Worm (Caenorhabditis elegans): ENCODE results near the gene sri-78.
"Not testable (repeated sequence)": the region's sequence is repeated elsewhere in the genome, so short reads cannot be mapped to it uniquely, and the experiment has no call there.

The sri-78 gene

ce11 chrII:3191544-3191943, 6.6 kb downstream of the sri-78 start, which contains the start of gene Y27F2A.9:
Y27F2A.9 (minus strand) TSS chrII:3191644.
- TF ChIP-seq nhr-2 (tag; optimal IDR thresholded peaks at IDR 0.05); nhr-76 (tag; optimal IDR thresholded peaks at IDR 0.05); flh-1 (GFP tag; optimal IDR thresholded peaks at IDR 0.05): not testable (repeated sequence)

- no peak for TF ChIP-seq unc-39 (tag; optimal IDR thresholded peaks at IDR 0.05)
Observed at ce11 chrII:3195739-3196138, 10.8 kb downstream of the sri-78 start.

DNA sequence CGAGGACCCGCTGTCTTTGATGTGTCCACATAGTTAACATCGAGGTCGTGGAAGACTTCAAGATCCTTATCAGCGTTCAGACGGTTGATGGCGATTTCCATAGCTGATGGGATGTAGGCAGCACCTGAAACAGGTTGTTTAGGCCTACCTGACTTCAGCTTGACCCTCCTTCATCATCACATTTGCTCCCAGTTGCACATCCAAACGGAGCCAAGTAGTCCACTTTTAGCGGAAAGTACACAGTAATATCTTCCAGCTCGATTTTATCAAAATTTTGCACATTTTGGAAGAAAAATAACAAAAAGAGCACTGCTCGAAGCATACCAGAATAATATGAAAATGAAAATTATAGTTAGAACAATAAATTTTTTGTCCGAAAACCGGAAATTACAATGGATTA, 12.0 kb downstream of the sri-78 start, which contains the start of gene gcy-15:
gcy-15 (minus strand) TSS at position 101 of the 400 bp plus-strand sequence.
- TF ChIP-seq nhr-12 (tag; optimal IDR thresholded peaks at IDR 0.05) (no peak), zip-8 (tag; optimal IDR thresholded peaks at IDR 0.05) (no peak), nhr-237 (tag; optimal IDR thresholded peaks at IDR 0.05) (no peak), unc-62 (GFP tag; optimal IDR thresholded peaks at IDR 0.05) (no peak), ham-2 (GFP tag; optimal IDR thresholded peaks at IDR 0.05) (no peak), M03D4.4 (tag; optimal IDR thresholded peaks at IDR 0.05) (no peak), ceh-83 (GFP tag; optimal IDR thresholded peaks at IDR 0.05) (no peak), ceh-39 (tag; optimal IDR thresholded peaks at IDR 0.05) (no peak), mab-5 (tag; optimal IDR thresholded peaks at IDR 0.05) (no peak), tbx-8 (GFP tag; optimal IDR thresholded peaks at IDR 0.05) (no peak), unc-39 (tag; optimal IDR thresholded peaks at IDR 0.05) (no peak), blmp-1 (tag; optimal IDR thresholded peaks at IDR 0.05) (no peak), lin-32 (GFP tag; optimal IDR thresholded peaks at IDR 0.05) (no peak), elt-1 (tag; optimal IDR thresholded peaks at IDR 0.05; ENCODE audit: borderline replicate concordance, insufficient read depth) (no peak), lsy-2 (tag; optimal IDR thresholded peaks at IDR 0.05) (no peak)

- TF ChIP-seq elt-1 (tag; optimal IDR thresholded peaks at IDR 0.05; ENCODE audit: borderline replicate concordance, insufficient read depth) (no peak), flh-1 (GFP tag; optimal IDR thresholded peaks at IDR 0.05) (no peak), unc-62 (GFP tag; optimal IDR thresholded peaks at IDR 0.05) (no peak), unc-39 (tag; optimal IDR thresholded peaks at IDR 0.05) (no peak), nhr-237 (tag; optimal IDR thresholded peaks at IDR 0.05) (no peak), sptf-1 (tag; optimal IDR thresholded peaks at IDR 0.05) (no peak), tbx-8 (GFP tag; optimal IDR thresholded peaks at IDR 0.05) (no peak), ceh-39 (tag; optimal IDR thresholded peaks at IDR 0.05) (no peak)
Observed at ce11 chrII:3198998-3199397, 14.0 kb downstream of the sri-78 start, which contains the start of gene sri-51. sri-51 (minus strand) TSS chrII:3199098.

- not testable (repeated sequence) for TF ChIP-seq hlh-1, sptf-1, ztf-11 (tag; optimal IDR thresholded peaks at IDR 0.05)
Observed at ce11 chrII:3201242-3201641, 16.3 kb downstream of the sri-78 start, which contains the start of gene sri-48. sri-48 (minus strand) TSS chrII:3201342.

ce11 chrII:3202519-3202918, 17.6 kb downstream of the sri-78 start, which contains the start of gene sri-53:
sri-53 (minus strand) TSS chrII:3202619.
- no peak for TF ChIP-seq sptf-1 (tag; optimal IDR thresholded peaks at IDR 0.05)

DNA sequence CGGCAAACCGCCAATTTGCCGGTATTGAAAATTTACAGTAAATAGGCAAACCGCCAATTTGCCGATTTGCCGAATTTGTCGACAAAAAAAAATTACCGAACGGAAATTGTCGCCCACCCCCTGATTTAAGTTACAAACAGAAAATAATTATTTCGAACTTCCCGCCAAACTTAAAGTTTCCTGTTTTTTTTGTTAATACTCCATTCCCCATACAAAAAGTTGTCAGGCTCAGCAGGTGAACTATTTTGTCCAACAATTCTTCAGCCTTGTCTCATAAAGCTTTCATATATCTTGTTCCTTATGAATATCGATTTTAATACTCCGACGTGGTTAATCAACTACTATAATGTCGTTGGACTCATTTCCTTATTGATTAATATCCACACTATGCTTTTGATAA, 18.5 kb downstream of the sri-78 start, which contains the start of gene sri-50:
sri-50 (plus strand) TSS at position 301 of the 400 bp plus-strand sequence.
- no peak for TF ChIP-seq cnd-1 (tag; optimal IDR thresholded peaks at IDR 0.05)
- no peak for TF ChIP-seq elt-1 (tag; optimal IDR thresholded peaks at IDR 0.05; ENCODE audit: borderline replicate concordance, insufficient read depth)
- TF ChIP-seq elt-3 (tag; optimal IDR thresholded peaks at IDR 0.05): no peak
- TF ChIP-seq drap-1 (GFP tag; optimal IDR thresholded peaks at IDR 0.05): no peak
- no peak for TF ChIP-seq sptf-1 (tag; optimal IDR thresholded peaks at IDR 0.05)
- TF ChIP-seq ceh-43 (GFP tag; optimal IDR thresholded peaks at IDR 0.05): no peak
- TF ChIP-seq unc-62 (GFP tag; optimal IDR thresholded peaks at IDR 0.05): no peak
- no peak for TF ChIP-seq nhr-237 (tag; optimal IDR thresholded peaks at IDR 0.05)
- TF ChIP-seq pha-4 (tag; optimal IDR thresholded peaks at IDR 0.05): no peak
- TF ChIP-seq ceh-39 (tag; optimal IDR thresholded peaks at IDR 0.05): no peak
- no peak for TF ChIP-seq nhr-2 (tag; optimal IDR thresholded peaks at IDR 0.05)
- no peak for TF ChIP-seq lin-13 (tag; optimal IDR thresholded peaks at IDR 0.05)
- TF ChIP-seq mep-1 (tag; optimal IDR thresholded peaks at IDR 0.05): no peak
- TF ChIP-seq bed-3 (GFP tag; optimal IDR thresholded peaks at IDR 0.05): no peak
- no peak for TF ChIP-seq nhr-28 (tag; optimal IDR thresholded peaks at IDR 0.05)
- TF ChIP-seq nhr-76 (tag; optimal IDR thresholded peaks at IDR 0.05): no peak
- TF ChIP-seq ztf-11 (tag; optimal IDR thresholded peaks at IDR 0.05): no peak

Measured in whole organism, mixed stage, embryonic.